Fruit fly (Drosophila melanogaster): ENCODE measurements around the gene Bub3.
A peak's percentile ranks its signal among the peaks of the same experiment; 100 is the strongest.

The Bub3 gene

dm6 chr3R:29717519-29717918 is 42.3 kb upstream of the Bub3 start (continued):
- TF ChIP-seq Drgx (GFP tag; IDR thresholded peaks at IDR 0.05) = no peak; the same call in 1 of the 2 replicates
- TF ChIP-seq gfzf (GFP tag; optimal IDR thresholded peaks at IDR 0.05) = no peak
- TF ChIP-seq CG14667 (GFP tag; IDR thresholded peaks at IDR 0.05) = 0 out of 2 replicates have a peak, but pooled peaks have one; percentile 39
- TF ChIP-seq pho (GFP tag; optimal IDR thresholded peaks at IDR 0.05) = no peak
- TF ChIP-seq CG1792 (GFP tag; optimal IDR thresholded peaks at IDR 0.05) = no peak
- TF ChIP-seq fu2 (GFP tag; optimal IDR thresholded peaks at IDR 0.05) = no peak
- TF ChIP-seq hbn (GFP tag; IDR thresholded peaks at IDR 0.05; ENCODE audit: partially characterized antibody) = no peak
- TF ChIP-seq sim (GFP tag; IDR thresholded peaks at IDR 0.05) = no peak
- TF ChIP-seq CG10274 (GFP tag; optimal IDR thresholded peaks at IDR 0.05) = no peak
- TF ChIP-seq CG3281 (GFP tag; optimal IDR thresholded peaks at IDR 0.05) = no peak
- peak; percentile 5 for TF ChIP-seq CG18262 (tag; optimal IDR thresholded peaks at IDR 0.05)
- no peak for TF ChIP-seq pan (optimal IDR thresholded peaks at IDR 0.05)
- peak in 1 of 2 experiments; percentile 25 for TF ChIP-seq pan (GFP tag; optimal IDR thresholded peaks at IDR 0.05 in 1 of 2, IDR thresholded peaks at IDR 0.05 in 1 of 2)
- TF ChIP-seq CG6791 (GFP tag; IDR thresholded peaks at IDR 0.05; ENCODE audit: partially characterized antibody) = no peak
- no peak for TF ChIP-seq CG10321 (GFP tag; IDR thresholded peaks at IDR 0.05)
- TF ChIP-seq CG31388 (GFP tag; optimal IDR thresholded peaks at IDR 0.05) = no peak
- TF ChIP-seq CG6272 (GFP tag; IDR thresholded peaks at IDR 0.05) = no peak
- no peak for TF ChIP-seq fru (optimal IDR thresholded peaks at IDR 0.05)
- no peak for TF ChIP-seq Doc2 (GFP tag; IDR thresholded peaks at IDR 0.05)
- TF ChIP-seq pb (GFP tag; optimal IDR thresholded peaks at IDR 0.05) = no peak
- no peak for TF ChIP-seq CG12769 (tag; optimal IDR thresholded peaks at IDR 0.05)
- TF ChIP-seq CG17361 (GFP tag; IDR thresholded peaks at IDR 0.05) = 0 out of 3 replicates have a peak, but pooled peaks have one; percentile 16
- no peak for TF ChIP-seq Lim3 (GFP tag; IDR thresholded peaks at IDR 0.05)
- no peak for TF ChIP-seq Deaf1 (tag; optimal IDR thresholded peaks at IDR 0.05)
- no peak for TF ChIP-seq crc (GFP tag; optimal IDR thresholded peaks at IDR 0.05)
- TF ChIP-seq CG11696 (GFP tag; IDR thresholded peaks at IDR 0.05) = no peak
- 0 out of 2 replicates have a peak, but pooled peaks have one; percentile 22 for TF ChIP-seq CG6689 (GFP tag; IDR thresholded peaks at IDR 0.05)
- TF ChIP-seq jigr1 (GFP tag; IDR thresholded peaks at IDR 0.05) = no peak
- TF ChIP-seq cwo (GFP tag; optimal IDR thresholded peaks at IDR 0.05) = peak; percentile 24
- TF ChIP-seq HLH54F (GFP tag; optimal IDR thresholded peaks at IDR 0.05) = no peak
- no peak for TF ChIP-seq cg (GFP tag; optimal IDR thresholded peaks at IDR 0.05)
- TF ChIP-seq CG3995 (GFP tag; optimal IDR thresholded peaks at IDR 0.05) = peak; percentile 4
- TF ChIP-seq tio (GFP tag; optimal IDR thresholded peaks at IDR 0.05) = no peak
- TF ChIP-seq scrt (GFP tag; optimal IDR thresholded peaks at IDR 0.05) = no peak
- TF ChIP-seq corto (GFP tag; optimal IDR thresholded peaks at IDR 0.05) = no peak
- peak; percentile 47 for TF ChIP-seq row (GFP tag; IDR thresholded peaks at IDR 0.05)
- peak; percentile 26; the same call in 1 of the 2 replicates for TF ChIP-seq ranshi (GFP tag; IDR thresholded peaks at IDR 0.05)
- peak; percentile 59 for TF ChIP-seq sisA (GFP tag; IDR thresholded peaks at IDR 0.05)
- TF ChIP-seq CG6175 (GFP tag; IDR thresholded peaks at IDR 0.05) = no peak
- TF ChIP-seq fd102C (GFP tag; optimal IDR thresholded peaks at IDR 0.05) = no peak
- no peak for TF ChIP-seq CG7987 (GFP tag; optimal IDR thresholded peaks at IDR 0.05)
- no peak for TF ChIP-seq TFAM (GFP tag; optimal IDR thresholded peaks at IDR 0.05)
- TF ChIP-seq CG2678 (tag; optimal IDR thresholded peaks at IDR 0.05) = peak; percentile 13
- no peak for TF ChIP-seq Abd-B (GFP tag; optimal IDR thresholded peaks at IDR 0.05)
- TF ChIP-seq Awh (GFP tag; IDR thresholded peaks at IDR 0.05) = no peak
- peak; percentile 49 for TF ChIP-seq CG30403 (GFP tag; optimal IDR thresholded peaks at IDR 0.05)
- no peak for TF ChIP-seq gt (GFP tag; IDR thresholded peaks at IDR 0.05)
- peak; percentile 41; the same call in 1 of the 2 replicates for TF ChIP-seq CG1024 (GFP tag; IDR thresholded peaks at IDR 0.05)
- peak; percentile 48 for TF ChIP-seq Ssrp (tag; optimal IDR thresholded peaks at IDR 0.05)
- TF ChIP-seq CG7372 (GFP tag; IDR thresholded peaks at IDR 0.05) = no peak
- no peak for TF ChIP-seq CG14441 (GFP tag; IDR thresholded peaks at IDR 0.05)
- no peak for TF ChIP-seq CG17612 (GFP tag; IDR thresholded peaks at IDR 0.05)
- TF ChIP-seq PHDP (tag; optimal IDR thresholded peaks at IDR 0.05) = peak; percentile 30
